Fruit fly (Drosophila melanogaster) whole organism, wandering third instar larva: ENCODE data around the gene CG15200.
A peak's percentile ranks its signal among the peaks of the same experiment; 100 is the strongest.

Experiments
- CG9705 ChIP-seq: fragments of 200-800 bp; sonication (Bioruptor generic); optimal IDR thresholded peaks from 2 replicates; lab custom pipeline; 2018; ENCODE audit warnings: missing biosample characterization, mild to moderate bottlenecking, missing genetic modification characterization
- CrebA ChIP-seq: fragments of 200-800 bp; sonication (Bioruptor generic); optimal IDR thresholded peaks from 2 replicates; lab custom pipeline; 2016; ENCODE audit warnings: missing biosample characterization, mild to moderate bottlenecking, missing genetic modification characterization, borderline replicate concordance
- Dif ChIP-seq: fragments of 200-275, 200-300 bp; sonication (Bioruptor generic); optimal IDR thresholded peaks from 2 replicates; lab custom pipeline; 2018; ENCODE audit warnings: missing biosample characterization, missing genetic modification characterization; ENCODE audit not compliant: partially characterized antibody
- HLH106 ChIP-seq: fragments of 200-800 bp; optimal IDR thresholded peaks from 3 replicates; lab custom pipeline; 2019; ENCODE audit warnings: missing biosample characterization, mild to moderate bottlenecking, missing genetic modification characterization, moderate library complexity
- Hnf4 ChIP-seq: fragments of 200-800 bp; sonication (Bioruptor generic); optimal IDR thresholded peaks from 2 replicates; lab custom pipeline; 2016; ENCODE audit warnings: missing biosample characterization, mild to moderate bottlenecking, missing genetic modification characterization
- Hr78 ChIP-seq: fragments of >200 bp; optimal IDR thresholded peaks from 2 replicates; lab custom pipeline; 2017; ENCODE audit warnings: missing biosample characterization, missing genetic modification characterization
- Hr83 ChIP-seq: fragments of 200-300 bp; sonication (Bioruptor generic); optimal IDR thresholded peaks from 2 replicates; lab custom pipeline; 2016; ENCODE audit warnings: missing biosample characterization, mild to moderate bottlenecking, missing genetic modification characterization, moderate library complexity; ENCODE audit not compliant: poor library complexity, severe bottlenecking
- Jra ChIP-seq: sonication (Bioruptor generic); optimal IDR thresholded peaks from 2 replicates; lab custom pipeline; 2016; ENCODE audit warnings: missing biosample characterization, missing genetic modification characterization
- Myc ChIP-seq: fragments of >200 bp; optimal IDR thresholded peaks from 2 replicates; lab custom pipeline; 2017
- N ChIP-seq: fragments of >200 bp; optimal IDR thresholded peaks from 2 replicates; lab custom pipeline; 2018; ENCODE audit warnings: missing biosample characterization, missing external identifiers, missing genetic modification characterization
- Rel ChIP-seq, 2 experiments: fragments of 200-800 bp; sonication (Bioruptor generic) in 1 of 2; optimal IDR thresholded peaks; 2 replicates in 1 of 2; 3 replicates in 1 of 2; lab custom pipeline; 2016 to 2019; ENCODE audit warnings: mild to moderate bottlenecking in 2 of 2, missing biosample characterization in 2 of 2, missing genetic modification characterization in 2 of 2, moderate library complexity in 1 of 2
- br ChIP-seq: fragments of 200-800 bp; sonication (Bioruptor generic); optimal IDR thresholded peaks from 2 replicates; lab custom pipeline; 2016; ENCODE audit warnings: missing biosample characterization, missing genetic modification characterization
- brk ChIP-seq: fragments of 200-800 bp; sonication (Bioruptor generic); optimal IDR thresholded peaks from 2 replicates; lab custom pipeline; 2016; ENCODE audit warnings: missing biosample characterization, mild to moderate bottlenecking, missing genetic modification characterization
- dmrt93B ChIP-seq: fragments of 200-800 bp; sonication (Bioruptor generic); optimal IDR thresholded peaks from 2 replicates; lab custom pipeline; 2018; ENCODE audit warnings: missing biosample characterization, mild to moderate bottlenecking, missing genetic modification characterization
- foxo ChIP-seq, 2 experiments: fragments of 200-800 bp; sonication (Bioruptor generic); optimal IDR thresholded peaks; 2 replicates in 1 of 2; 3 replicates in 1 of 2; lab custom pipeline; 2016 to 2017; ENCODE audit warnings: missing biosample characterization in 2 of 2, missing genetic modification characterization in 2 of 2
- fru ChIP-seq: fragments of 200-800 bp; sonication (Bioruptor generic); optimal IDR thresholded peaks from 3 replicates; lab custom pipeline; 2016; ENCODE audit warnings: missing biosample characterization, mild to moderate bottlenecking, missing genetic modification characterization
- h ChIP-seq: fragments of 200-800 bp; sonication (Bioruptor generic); optimal IDR thresholded peaks from 3 replicates; lab custom pipeline; 2016; ENCODE audit warnings: missing biosample characterization, mild to moderate bottlenecking, missing genetic modification characterization
- lola ChIP-seq: fragments of >200 bp; optimal IDR thresholded peaks from 2 replicates; lab custom pipeline; 2017; ENCODE audit warnings: missing biosample characterization, missing genetic modification characterization
- pan ChIP-seq: fragments of >200 bp; optimal IDR thresholded peaks from 2 replicates; lab custom pipeline; 2017
- psq ChIP-seq: fragments of 200-800 bp; sonication (Bioruptor generic); optimal IDR thresholded peaks from 3 replicates; lab custom pipeline; 2017; ENCODE audit warnings: missing biosample characterization, mild to moderate bottlenecking, missing genetic modification characterization, moderate library complexity
- rgr ChIP-seq: fragments of 200-800 bp; sonication (Bioruptor generic); optimal IDR thresholded peaks from 3 replicates; lab custom pipeline; 2016; ENCODE audit warnings: missing biosample characterization, mild to moderate bottlenecking, missing genetic modification characterization
- sage ChIP-seq: fragments of 200-800 bp; sonication (Bioruptor generic); optimal IDR thresholded peaks from 2 replicates; lab custom pipeline; 2016; ENCODE audit warnings: missing biosample characterization, mild to moderate bottlenecking, missing genetic modification characterization
- tai ChIP-seq: sonication (Bioruptor generic); optimal IDR thresholded peaks from 2 replicates; lab custom pipeline; 2016; ENCODE audit warnings: missing biosample characterization, missing genetic modification characterization
- usp ChIP-seq: fragments of >200 bp; optimal IDR thresholded peaks from 2 replicates; lab custom pipeline; 2017; ENCODE audit warnings: missing biosample characterization, missing genetic modification characterization
- woc ChIP-seq: sonication (Bioruptor generic); optimal IDR thresholded peaks from 2 replicates; lab custom pipeline; 2016; ENCODE audit warnings: missing biosample characterization, mild to moderate bottlenecking, missing genetic modification characterization

The CG15200 gene

dm6 chrX:11182631-11183030, at the start of gene CG15200:
TSS of gene CG15200 (plus strand) at chrX:11182931.
- no peak for TF ChIP-seq dmrt93B (GFP tag; lab: Kevin White, UChicago)
- no peak for TF ChIP-seq psq
- TF ChIP-seq Jra (GFP tag; lab: Kevin White, UChicago), result no peak
- TF ChIP-seq Hr83 (GFP tag; lab: Kevin White, UChicago), result no peak
- no peak for TF ChIP-seq sage (GFP tag; lab: Kevin White, UChicago)
- TF ChIP-seq brk (GFP tag; lab: Kevin White, UChicago), result no peak
- TF ChIP-seq, all 38 proteins: peak for 0

dm6 chrX:11135840-11136586, 46.7 kb upstream of the CG15200 start:
- no peak for TF ChIP-seq tai (GFP tag; lab: Kevin White, UChicago)

DNA sequence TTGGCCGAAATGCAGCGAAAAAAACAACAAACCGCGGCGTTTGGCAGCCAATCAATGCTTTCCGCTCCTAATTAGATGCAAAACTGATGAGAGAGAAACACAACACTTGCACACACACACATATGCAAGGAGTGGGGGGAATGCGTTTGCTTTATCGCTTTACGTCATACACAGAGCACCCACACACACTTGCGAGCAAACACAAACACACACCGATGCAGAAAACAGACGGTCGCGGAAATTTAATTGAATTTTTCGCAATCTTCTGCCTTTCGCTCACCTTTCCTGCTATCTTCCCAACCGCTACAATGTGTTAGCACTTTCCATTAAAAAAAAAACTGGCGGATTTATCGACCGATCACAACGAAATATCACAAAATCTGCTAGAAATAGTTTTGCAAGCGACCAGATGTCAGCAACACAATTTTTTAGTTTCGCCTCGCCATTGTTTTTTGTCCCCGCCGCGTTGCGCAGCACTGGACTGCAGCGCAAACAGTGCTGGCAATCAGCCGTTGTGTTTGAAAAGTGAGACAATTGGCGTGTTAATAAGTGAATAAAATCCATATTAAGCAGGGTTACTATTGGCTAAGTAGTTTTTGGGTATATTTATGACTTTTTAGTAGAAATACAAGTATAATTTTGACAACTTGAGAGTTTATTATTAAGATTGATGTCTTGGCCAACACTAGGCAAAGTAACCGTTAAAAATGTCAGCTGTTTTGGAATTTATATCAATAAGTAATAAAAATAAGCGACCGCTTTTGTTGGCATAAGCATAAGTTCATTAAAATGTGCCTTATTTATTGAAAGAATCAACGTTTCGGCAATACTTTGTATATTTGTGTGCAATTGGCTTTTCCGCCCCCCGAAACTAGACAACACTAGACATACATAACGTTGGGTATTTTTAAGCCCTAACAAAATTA, 45.9 kb upstream of the CG15200 start, which contains the start of gene Klp10A:
Gene Klp10A, minus strand, starts transcription at position 532 of the 926 bp plus-strand sequence.
- TF ChIP-seq N, result peak; percentile 28
- TF ChIP-seq HLH106 (tag; lab: Kevin White, UChicago), result peak; percentile 38
- TF ChIP-seq usp (GFP tag; lab: Kevin White, UChicago), result no peak
- no peak for TF ChIP-seq Hnf4
- TF ChIP-seq tai (GFP tag; lab: Kevin White, UChicago), result no peak
- TF ChIP-seq psq, result no peak
- no peak for TF ChIP-seq Rel (GFP tag; optimal IDR thresholded peaks at IDR 0.05; lab: Kevin White, UChicago)
- TF ChIP-seq Rel (tag; optimal IDR thresholded peaks at IDR 0.05; lab: Kevin White, UChicago), result peak; percentile 22
- no peak for TF ChIP-seq CrebA
- peak in 1 of 2 experiments; percentile 56 for TF ChIP-seq foxo (GFP tag; optimal IDR thresholded peaks at IDR 0.05; lab: Kevin White, UChicago)
- no peak for TF ChIP-seq CG9705
- peak; percentile 25 for TF ChIP-seq Myc (lab: Kevin White, UChicago)
- peak; percentile 36 for TF ChIP-seq fru
- peak; percentile 21 for TF ChIP-seq br (GFP tag; lab: Kevin White, UChicago)
- TF ChIP-seq rgr (GFP tag; lab: Kevin White, UChicago), result peak; percentile 51

- TF ChIP-seq Dif (GFP tag; lab: Kevin White, UChicago) (no peak), woc (peak; percentile 53), HLH106 (tag; lab: Kevin White, UChicago) (peak; percentile 25), N (peak; percentile 82), Rel (GFP tag; optimal IDR thresholded peaks at IDR 0.05; lab: Kevin White, UChicago) (no peak), Rel (tag; optimal IDR thresholded peaks at IDR 0.05; lab: Kevin White, UChicago) (peak; percentile 15), Hr78 (peak; percentile 75), pan (lab: Kevin White, UChicago) (no peak), h (GFP tag; lab: Kevin White, UChicago) (peak; percentile 5)
These were observed 45.1 kb upstream of the CG15200 start, which contains the start of gene CDK2AP1 for dm6 chrX:11137566-11138186. TSS of gene CDK2AP1 (plus strand) at chrX:11137859.

- TF ChIP-seq Hr78 (no peak), brk (GFP tag; lab: Kevin White, UChicago) (no peak), lola (GFP tag; lab: Kevin White, UChicago) (no peak)
These were observed 42.6 kb upstream of the CG15200 start, which contains the start of gene ssp7 for dm6 chrX:11140163-11140562. TSS of gene ssp7 (minus strand) at chrX:11140263.
